Worm (Caenorhabditis elegans) whole organism, L4 larva: ENCODE data around the gene F57A8.1.

ENCODE experiments used
- ama-1 ChIP-seq: fragments of 150-350 bp; optimal IDR thresholded peaks from 2 replicates; lab custom pipeline; 2014; ENCODE audit warnings: inconsistent platforms, mixed read lengths
- ceh-32 ChIP-seq: sonication (generic microtip); optimal IDR thresholded peaks from 2 replicates; lab custom pipeline; 2016; ENCODE audit warnings: mild to moderate bottlenecking, missing genetic modification characterization, missing compliant biosample characterization; ENCODE audit not compliant: poor library complexity
- ceh-82 ChIP-seq: sonication (generic microtip); optimal IDR thresholded peaks from 2 replicates; lab custom pipeline; 2017; ENCODE audit warnings: missing biosample characterization, missing genetic modification characterization
- lin-29 ChIP-seq: fragments of 200-800 bp; sonication (Bioruptor generic); IDR thresholded peaks from 2 replicates; pipeline ENCODE4 v1.3.6; 2022; ENCODE audit warnings: missing genetic modification reagents, missing genetic modification characterization, missing compliant biosample characterization
- lir-3 ChIP-seq: sonication (generic microtip); optimal IDR thresholded peaks from 2 replicates; lab custom pipeline; 2016; ENCODE audit warnings: mild to moderate bottlenecking, missing genetic modification characterization, missing compliant biosample characterization
- mxl-3 ChIP-seq: fragments of 200-800 bp; sonication (Bioruptor generic); optimal IDR thresholded peaks from 2 replicates; lab custom pipeline; 2018; ENCODE audit warnings: mild to moderate bottlenecking, missing genetic modification characterization, missing compliant biosample characterization
- nhr-11 ChIP-seq: fragments of 150-350 bp; optimal IDR thresholded peaks from 2 replicates; lab custom pipeline; 2014; ENCODE audit warnings: missing biosample characterization, missing genetic modification characterization
- nhr-41 ChIP-seq: fragments of 200-800 bp; sonication (Bioruptor generic); IDR thresholded peaks from 2 replicates; pipeline ENCODE4 v1.3.6; 2022; ENCODE audit warnings: missing genetic modification reagents, missing genetic modification characterization, missing compliant biosample characterization
- nhr-6 ChIP-seq: fragments of 150-350 bp; optimal IDR thresholded peaks from 2 replicates; lab custom pipeline; 2014; ENCODE audit warnings: missing biosample characterization, missing genetic modification characterization
- nhr-77 ChIP-seq: fragments of 150-350 bp; optimal IDR thresholded peaks from 2 replicates; lab custom pipeline; 2014; ENCODE audit warnings: missing biosample characterization, missing genetic modification characterization
- pha-4 ChIP-seq, 2 experiments: fragments of 150-350 bp in 1 of 2; fragments of 200-800 bp in 1 of 2; sonication (Bioruptor generic) in 1 of 2; IDR thresholded peaks in 1 of 2; optimal IDR thresholded peaks in 1 of 2; 2 replicates each; pipeline versions ENCODE4 v1.3.6 to Lab custom; 2014 to 2022; ENCODE audit warnings: missing genetic modification characterization in 2 of 2, missing genetic modification reagents in 2 of 2, missing biosample characterization in 1 of 2, missing compliant biosample characterization in 1 of 2
- unc-62 ChIP-seq, 3 experiments: fragments of 150-350 bp in 1 of 3; sonication (generic microtip); optimal IDR thresholded peaks in 2 of 3; peaks in 1 of 3; 1 replicate in 1 of 3; 2 replicates in 2 of 3; lab custom pipeline; 2014 to 2017; ENCODE audit warnings: missing biosample characterization in 3 of 3, missing genetic modification characterization in 3 of 3, missing genetic modification reagents in 3 of 3, missing genotype in 1 of 3
- ztf-11 ChIP-seq: fragments of 150-350 bp; optimal IDR thresholded peaks from 2 replicates; lab custom pipeline; 2014; ENCODE audit warnings: missing biosample characterization, missing genetic modification characterization

DNA sequence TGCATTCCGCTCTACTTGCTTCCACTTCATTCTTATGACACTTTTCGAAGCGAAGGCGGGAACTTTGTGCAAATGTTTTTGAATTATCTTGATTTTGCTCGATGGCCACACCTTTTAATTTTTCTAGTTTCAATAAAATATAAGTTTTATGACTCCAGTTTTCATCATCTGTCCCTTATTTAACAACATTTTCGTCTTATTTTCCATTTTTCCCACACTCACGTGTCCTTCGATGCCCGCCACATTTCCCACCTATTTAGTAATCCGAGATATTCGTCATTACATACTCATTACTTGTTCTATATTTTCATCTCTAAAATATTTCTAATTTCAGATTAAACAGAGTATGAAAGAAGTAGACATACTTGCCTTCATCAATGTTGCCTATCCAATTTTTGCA, 57.2 kb downstream of the F57A8.1 start, which contains the start of gene srd-49:
- TF ChIP-seq ceh-32 (tag; lab: Kevin White, UChicago) (no peak), nhr-6 (tag; lab: Kevin White, UChicago) (no peak), ztf-11 (tag; lab: Kevin White, UChicago) (no peak), pha-4 (GFP tag; IDR thresholded peaks at IDR 0.05; lab: Robert Waterston, UW) (no peak), pha-4 (tag; optimal IDR thresholded peaks at IDR 0.05; lab: Kevin White, UChicago) (no peak), ama-1 (lab: Kevin White, UChicago) (no peak), nhr-41 (GFP tag; lab: Robert Waterston, UW) (no peak), mxl-3 (no peak), ceh-82 (no peak), unc-62 (GFP tag; optimal IDR thresholded peaks at IDR 0.05 in 1 of 2; lab: Kevin White, UChicago) (no peak), unc-62 (tag; optimal IDR thresholded peaks at IDR 0.05; lab: Kevin White, UChicago) (no peak), nhr-77 (tag; lab: Kevin White, UChicago) (no peak), nhr-11 (no peak), lir-3 (no peak), lin-29 (GFP tag; lab: Robert Waterston, UW) (no peak)
